Fruit fly (Drosophila melanogaster): ENCODE measurements around the gene Ttc1.

DNA sequence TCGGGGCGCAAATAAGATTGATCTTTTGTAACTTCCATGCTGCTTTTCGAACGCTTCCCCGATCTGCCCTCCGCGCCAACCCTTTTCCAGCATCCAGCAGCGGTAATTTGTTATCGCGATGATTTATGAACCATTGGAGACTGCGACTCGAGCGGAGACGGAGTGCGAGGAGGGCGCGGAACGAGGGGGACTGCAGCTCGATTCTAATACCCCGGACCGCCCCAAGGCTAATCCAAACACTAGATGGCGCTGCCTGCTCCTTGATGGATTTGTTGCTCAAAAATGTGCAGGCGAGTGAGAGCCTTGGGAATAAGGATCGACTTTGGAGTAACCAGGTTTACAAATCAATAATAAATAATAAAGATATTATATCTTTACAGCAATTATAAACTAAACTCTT lies 34.4 kb downstream of the Ttc1 start:
- TF ChIP-seq tll (GFP tag; optimal IDR thresholded peaks at IDR 0.05) (no peak), sug (tag; optimal IDR thresholded peaks at IDR 0.05) (no peak), Dref (GFP tag; IDR thresholded peaks at IDR 0.05) (no peak), Blimp-1 (GFP tag; optimal IDR thresholded peaks at IDR 0.05) (no peak), CG8281 (tag; optimal IDR thresholded peaks at IDR 0.05) (no peak)

Data from whole organism, embryonic.